Worm (Caenorhabditis elegans) whole organism, L3 larva: ENCODE results near the gene F49F1.14.

ENCODE experiments used
- R02D3.7 ChIP-seq: fragments of 150-350 bp; optimal IDR thresholded peaks from 2 replicates; lab custom pipeline; 2014; ENCODE audit warnings: missing biosample characterization, missing genetic modification characterization
- ZK546.5 ChIP-seq: sonication (generic microtip); optimal IDR thresholded peaks from 2 replicates; lab custom pipeline; 2017; ENCODE audit warnings: missing biosample characterization, missing genetic modification characterization
- ama-1 ChIP-seq: fragments of 150-350 bp; optimal IDR thresholded peaks from 2 replicates; lab custom pipeline; 2018
- ceh-82 ChIP-seq: fragments of 150-350 bp; optimal IDR thresholded peaks from 2 replicates; lab custom pipeline; 2014; ENCODE audit warnings: missing biosample characterization, missing genetic modification characterization
- ceh-9 ChIP-seq: sonication (generic microtip); optimal IDR thresholded peaks from 2 replicates; lab custom pipeline; 2018; ENCODE audit warnings: missing biosample characterization, missing genetic modification characterization
- daf-12 ChIP-seq: fragments of 150-350 bp; optimal IDR thresholded peaks from 2 replicates; lab custom pipeline; 2014; ENCODE audit warnings: missing biosample characterization, missing genetic modification reagents, missing genetic modification characterization
- egl-27 ChIP-seq: sonication (generic microtip); optimal IDR thresholded peaks from 4 replicates; lab custom pipeline; 2017; ENCODE audit warnings: missing biosample characterization, missing genetic modification reagents, missing genetic modification characterization
- egl-5 ChIP-seq: fragments of 150-350 bp; optimal IDR thresholded peaks from 2 replicates; lab custom pipeline; 2017; ENCODE audit warnings: missing biosample characterization, missing genetic modification reagents, missing genetic modification characterization, inconsistent platforms
- elt-1 ChIP-seq: fragments of 150-350 bp; optimal IDR thresholded peaks from 2 replicates; lab custom pipeline; 2014; ENCODE audit warnings: missing biosample characterization, missing genetic modification characterization
- elt-2 ChIP-seq: sonication (generic microtip); optimal IDR thresholded peaks from 2 replicates; lab custom pipeline; 2016; ENCODE audit warnings: missing genetic modification reagents, mild to moderate bottlenecking, missing genetic modification characterization, missing compliant biosample characterization
- elt-3 ChIP-seq, 3 experiments: fragments of 150-350 bp in 1 of 3; sonication (generic microtip) in 2 of 3; optimal IDR thresholded peaks; 2 replicates in 2 of 3; 4 replicates in 1 of 3; lab custom pipeline; 2014 to 2017; ENCODE audit warnings: missing biosample characterization in 3 of 3, missing genetic modification characterization in 3 of 3
- eor-1 ChIP-seq, 2 experiments: fragments of 150-350 bp; optimal IDR thresholded peaks; 2 replicates each; lab custom pipeline; 2014 to 2018; ENCODE audit warnings: missing biosample characterization in 2 of 2, missing genetic modification characterization in 2 of 2
- fkh-10 ChIP-seq: sonication (generic microtip); optimal IDR thresholded peaks from 2 replicates; lab custom pipeline; 2017; ENCODE audit warnings: missing biosample characterization, missing genetic modification reagents, missing genetic modification characterization
- fkh-2 ChIP-seq: fragments of 150-350 bp; optimal IDR thresholded peaks from 2 replicates; lab custom pipeline; 2014; ENCODE audit warnings: missing biosample characterization, missing genetic modification reagents, missing genetic modification characterization
- fos-1 ChIP-seq: fragments of 150-350 bp; optimal IDR thresholded peaks from 2 replicates; lab custom pipeline; 2014; ENCODE audit warnings: missing biosample characterization, missing genetic modification characterization
- hmg-11 ChIP-seq: sonication (generic microtip); optimal IDR thresholded peaks from 2 replicates; lab custom pipeline; 2016; ENCODE audit warnings: missing genetic modification characterization, missing compliant biosample characterization
- lin-15B ChIP-seq: fragments of 150-350 bp; optimal IDR thresholded peaks from 2 replicates; lab custom pipeline; 2014; ENCODE audit warnings: missing biosample characterization, missing genetic modification characterization
- lin-39 ChIP-seq: fragments of 150-350 bp; optimal IDR thresholded peaks from 2 replicates; lab custom pipeline; 2018; ENCODE audit warnings: missing biosample characterization, missing genetic modification reagents, missing genetic modification characterization
- lsy-12 ChIP-seq: sonication (generic microtip); optimal IDR thresholded peaks from 2 replicates; lab custom pipeline; 2016; ENCODE audit warnings: mild to moderate bottlenecking, missing genetic modification characterization, missing compliant biosample characterization
- mml-1 ChIP-seq: fragments of 150-350 bp; sonication (generic microtip); optimal IDR thresholded peaks from 3 replicates; lab custom pipeline; 2014; ENCODE audit warnings: missing biosample characterization, missing genetic modification characterization
- nfya-1 ChIP-seq: sonication (generic microtip); optimal IDR thresholded peaks from 2 replicates; lab custom pipeline; 2017; ENCODE audit warnings: missing genetic modification characterization, mild to moderate bottlenecking, missing compliant biosample characterization, antibody characterized with exemption, moderate library complexity; ENCODE audit not compliant: insufficient read depth
- nhr-23 ChIP-seq: fragments of 150-350 bp; optimal IDR thresholded peaks from 2 replicates; lab custom pipeline; 2014; ENCODE audit warnings: missing biosample characterization, missing genetic modification reagents, missing genetic modification characterization
- nhr-237 ChIP-seq: fragments of 150-350 bp; optimal IDR thresholded peaks from 2 replicates; lab custom pipeline; 2014; ENCODE audit warnings: missing biosample characterization, missing genetic modification characterization
- nhr-25 ChIP-seq: sonication (generic microtip); optimal IDR thresholded peaks from 2 replicates; lab custom pipeline; 2017; ENCODE audit warnings: missing biosample characterization, missing genetic modification characterization
- nhr-67 ChIP-seq: fragments of 150-350 bp; optimal IDR thresholded peaks from 2 replicates; lab custom pipeline; 2014; ENCODE audit warnings: missing biosample characterization, missing genetic modification characterization
- pha-4 ChIP-seq: fragments of 150-350 bp; optimal IDR thresholded peaks from 2 replicates; lab custom pipeline; 2014; ENCODE audit warnings: missing biosample characterization, missing genetic modification reagents, missing genetic modification characterization
- pqm-1 ChIP-seq: fragments of 150-350 bp; optimal IDR thresholded peaks from 2 replicates; lab custom pipeline; 2017; ENCODE audit warnings: missing biosample characterization, missing genetic modification characterization, inconsistent platforms
- skn-1 ChIP-seq: fragments of 150-350 bp; optimal IDR thresholded peaks from 2 replicates; lab custom pipeline; 2014; ENCODE audit warnings: missing biosample characterization, missing genetic modification characterization
- unc-39 ChIP-seq: sonication (generic microtip); optimal IDR thresholded peaks from 4 replicates; lab custom pipeline; 2017; ENCODE audit warnings: missing biosample characterization, missing genetic modification characterization
- unc-62 ChIP-seq: fragments of 150-350 bp; sonication (generic microtip); optimal IDR thresholded peaks from 4 replicates; lab custom pipeline; 2014; ENCODE audit warnings: missing biosample characterization, missing genetic modification reagents, missing genetic modification characterization
- zag-1 ChIP-seq: fragments of 150-350 bp; optimal IDR thresholded peaks from 2 replicates; lab custom pipeline; 2014; ENCODE audit warnings: missing biosample characterization, missing genetic modification characterization
- ztf-11 ChIP-seq: fragments of 150-350 bp; optimal IDR thresholded peaks from 2 replicates; lab custom pipeline; 2014; ENCODE audit warnings: missing biosample characterization, missing genetic modification characterization
- ztf-4 ChIP-seq: fragments of 150-350 bp; optimal IDR thresholded peaks from 2 replicates; lab custom pipeline; 2014; ENCODE audit warnings: missing biosample characterization, missing genetic modification characterization

Gene F49F1.14

DNA sequence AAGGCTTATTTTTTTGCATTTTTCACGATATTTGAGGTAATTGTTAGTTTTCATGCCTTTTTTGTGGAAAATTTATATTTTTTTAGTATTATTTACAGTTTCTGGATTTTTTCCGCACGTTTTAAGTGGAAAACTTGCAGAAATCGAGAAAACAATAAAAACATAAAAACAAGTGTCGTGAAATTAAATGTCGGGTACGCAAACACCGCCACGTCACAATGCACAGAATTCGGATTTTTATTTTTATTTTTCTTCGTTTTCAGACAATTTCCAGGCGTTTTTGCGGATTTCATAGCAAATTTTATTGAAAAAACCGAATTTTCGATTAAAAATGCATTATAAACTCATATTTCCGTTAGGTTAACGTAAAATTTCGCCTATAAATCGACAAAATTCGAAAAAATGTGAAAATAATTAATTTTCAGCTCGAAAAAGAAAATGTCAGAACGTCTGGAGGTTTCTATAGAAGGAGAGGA lies 26.5 kb downstream of the F49F1.14 start, which contains the start of gene C35B1.2:
TSS of gene C35B1.2 (plus strand) at position 426 of the 476 bp plus-strand sequence.
- TF ChIP-seq nfya-1 (tag; lab: Kevin White, UChicago) (peak; percentile 14), mml-1 (tag; lab: Kevin White, UChicago) (no peak), elt-1 (no peak), lsy-12 (tag; lab: Kevin White, UChicago) (no peak), unc-39 (tag; lab: Kevin White, UChicago) (no peak), nhr-25 (no peak), pqm-1 (tag; lab: Kevin White, UChicago) (no peak), ZK546.5 (tag; lab: Kevin White, UChicago) (no peak), ceh-82 (no peak), egl-27 (tag; lab: Kevin White, UChicago) (no peak), fos-1 (tag; lab: Kevin White, UChicago) (no peak), ceh-9 (tag; lab: Kevin White, UChicago) (no peak), lin-39 (no peak), fkh-10 (GFP tag; lab: Kevin White, UChicago) (no peak), elt-2 (tag; lab: Kevin White, UChicago) (no peak), egl-5 (tag; lab: Kevin White, UChicago) (no peak), hmg-11 (tag; lab: Kevin White, UChicago) (peak; percentile 4), lin-15B (peak; percentile 2), R02D3.7 (tag; lab: Kevin White, UChicago) (no peak), eor-1 (tag; optimal IDR thresholded peaks at IDR 0.05; lab: Kevin White, UChicago) (no peak)

DNA sequence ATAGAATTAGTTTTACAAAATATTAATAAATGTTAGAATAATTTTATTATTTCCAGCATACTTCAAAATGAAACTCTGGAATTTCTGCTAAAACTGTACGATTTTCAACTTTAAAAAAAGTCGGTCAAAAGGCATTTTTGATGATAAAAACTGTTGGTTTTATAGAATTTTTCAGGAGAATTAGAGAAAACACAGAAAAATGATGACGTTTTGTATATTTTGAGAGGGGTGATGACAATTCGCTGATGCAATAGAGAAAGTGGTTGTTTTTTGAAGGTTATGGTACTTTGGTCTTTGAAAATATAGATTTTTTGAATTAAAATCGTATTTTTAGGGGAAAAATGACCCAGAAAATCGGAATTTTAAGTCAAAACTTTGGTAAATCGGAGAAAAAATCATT lies 27.3 kb downstream of the F49F1.14 start:
- TF ChIP-seq fkh-10 (GFP tag; lab: Kevin White, UChicago) (no peak), ztf-4 (tag; lab: Kevin White, UChicago) (no peak), ceh-82 (no peak), nhr-23 (tag; lab: Kevin White, UChicago) (no peak), pha-4 (tag; lab: Kevin White, UChicago) (peak; percentile 30), elt-2 (tag; lab: Kevin White, UChicago) (peak; percentile 65), R02D3.7 (tag; lab: Kevin White, UChicago) (no peak), pqm-1 (tag; lab: Kevin White, UChicago) (peak; percentile 47), skn-1 (tag; lab: Kevin White, UChicago) (peak; percentile 98), elt-3 (tag; optimal IDR thresholded peaks at IDR 0.05; lab: Kevin White, UChicago) (no peak), fos-1 (tag; lab: Kevin White, UChicago) (no peak)

DNA sequence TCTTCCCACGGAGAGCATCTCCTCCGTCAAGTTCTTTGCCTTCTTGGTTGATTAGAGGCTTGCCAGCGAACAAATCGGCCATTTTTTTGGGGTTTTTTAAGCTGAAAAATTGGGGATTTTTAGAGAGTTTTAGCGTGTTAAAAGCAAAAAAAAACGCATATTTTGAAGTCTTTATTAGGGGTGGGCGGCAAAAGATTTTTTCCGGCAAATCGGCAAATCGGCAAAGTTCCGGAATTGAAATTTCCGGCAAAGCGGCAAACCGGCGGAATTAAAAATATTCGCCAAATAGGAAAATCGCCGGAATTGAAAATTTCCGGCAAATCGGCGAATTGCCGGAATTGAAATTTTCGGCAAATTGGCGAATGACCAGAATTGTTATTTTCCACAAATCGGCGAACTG lies 28.2 kb downstream of the F49F1.14 start, which contains the start of gene C35B1.5:
TSS of gene C35B1.5 (minus strand) at position 101 of the 400 bp plus-strand sequence.
- no peak for TF ChIP-seq zag-1 (tag; lab: Kevin White, UChicago)
- TF ChIP-seq unc-62: no peak
- TF ChIP-seq daf-12 (tag; lab: Kevin White, UChicago): no peak
- no peak for TF ChIP-seq nhr-67 (tag; lab: Kevin White, UChicago)
- TF ChIP-seq nhr-237 (tag; lab: Kevin White, UChicago): no peak
- no peak for TF ChIP-seq ztf-11 (tag; lab: Kevin White, UChicago)
- no peak for TF ChIP-seq fkh-2 (tag; lab: Kevin White, UChicago)
- no peak for TF ChIP-seq elt-3 (tag; optimal IDR thresholded peaks at IDR 0.05; lab: Kevin White, UChicago)
- no peak for TF ChIP-seq eor-1 (tag; optimal IDR thresholded peaks at IDR 0.05; lab: Kevin White, UChicago)
- TF ChIP-seq lsy-12 (tag; lab: Kevin White, UChicago): no peak

DNA sequence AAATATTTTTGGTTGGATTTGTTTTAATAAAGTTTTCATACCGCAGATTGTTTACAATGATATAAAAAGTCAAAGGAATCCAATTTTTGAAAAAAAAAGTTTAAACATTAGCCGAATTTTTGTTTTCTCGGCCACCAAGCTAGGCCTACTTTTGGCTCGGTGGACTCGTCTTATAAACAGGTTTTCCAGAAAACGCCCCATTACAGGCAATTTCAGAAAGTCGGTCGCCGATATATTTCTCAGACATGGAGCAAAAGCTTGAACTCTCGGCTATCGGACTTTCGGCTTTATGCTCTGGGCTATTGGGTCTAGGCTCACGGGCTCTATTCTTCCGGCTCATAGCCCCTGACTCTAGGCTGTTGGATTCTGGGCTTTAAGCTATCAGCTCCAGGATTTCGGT lies 29.2 kb downstream of the F49F1.14 start:
- peak; percentile 52 for TF ChIP-seq ama-1 (lab: Kevin White, UChicago)
- no peak for TF ChIP-seq pqm-1 (tag; lab: Kevin White, UChicago)

DNA sequence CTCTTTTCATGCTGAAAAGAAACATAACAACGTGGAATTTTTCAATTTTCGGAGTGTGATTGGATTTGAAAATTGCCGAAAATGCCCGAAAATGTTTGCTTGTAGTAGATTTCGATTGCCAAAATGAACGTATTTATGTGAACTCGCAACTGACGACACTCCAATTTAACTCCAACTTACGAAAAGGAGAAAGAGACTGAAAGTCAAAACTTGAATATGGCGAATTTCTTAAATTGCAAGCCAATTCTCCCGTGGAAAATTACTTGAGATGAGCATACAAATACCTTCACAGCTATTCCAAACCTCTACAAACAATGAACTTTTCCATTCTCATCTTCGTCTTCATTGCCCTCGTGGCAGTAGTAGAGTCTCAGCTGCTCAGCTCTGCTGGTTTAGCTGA lies 29.7 kb downstream of the F49F1.14 start:
- TF ChIP-seq ceh-82: no peak
